Fruit fly (Drosophila melanogaster) whole organism, wandering third instar larva: ENCODE measurements around the gene prd1.
A peak's percentile ranks its signal among the peaks of the same experiment; 100 is the strongest.

Experiments used
- Abd-B ChIP-seq: fragments of >200 bp; optimal IDR thresholded peaks from 2 replicates; lab custom pipeline; 2017; ENCODE audit warnings: missing biosample characterization, missing genetic modification characterization
- CG32264 ChIP-seq: fragments of 200-800 bp; sonication (Bioruptor generic); optimal IDR thresholded peaks from 2 replicates; lab custom pipeline; 2016; ENCODE audit warnings: missing biosample characterization, missing genetic modification characterization
- CG9705 ChIP-seq: fragments of 200-800 bp; sonication (Bioruptor generic); optimal IDR thresholded peaks from 2 replicates; lab custom pipeline; 2018; ENCODE audit warnings: missing biosample characterization, mild to moderate bottlenecking, missing genetic modification characterization
- CrebA ChIP-seq: fragments of 200-800 bp; sonication (Bioruptor generic); optimal IDR thresholded peaks from 2 replicates; lab custom pipeline; 2016; ENCODE audit warnings: missing biosample characterization, mild to moderate bottlenecking, missing genetic modification characterization, borderline replicate concordance
- Dfd ChIP-seq: fragments of >200 bp; optimal IDR thresholded peaks from 2 replicates; lab custom pipeline; 2017; ENCODE audit warnings: missing biosample characterization, missing genetic modification characterization
- Dif ChIP-seq: fragments of 200-275, 200-300 bp; sonication (Bioruptor generic); optimal IDR thresholded peaks from 2 replicates; lab custom pipeline; 2018; ENCODE audit warnings: missing biosample characterization, missing genetic modification characterization; ENCODE audit not compliant: partially characterized antibody
- GATAd ChIP-seq: sonication (Bioruptor generic); optimal IDR thresholded peaks from 2 replicates; lab custom pipeline; 2016; ENCODE audit warnings: missing biosample characterization, missing genetic modification characterization
- Hnf4 ChIP-seq: fragments of 200-800 bp; sonication (Bioruptor generic); optimal IDR thresholded peaks from 2 replicates; lab custom pipeline; 2016; ENCODE audit warnings: missing biosample characterization, mild to moderate bottlenecking, missing genetic modification characterization
- Hr78 ChIP-seq: fragments of >200 bp; optimal IDR thresholded peaks from 2 replicates; lab custom pipeline; 2017; ENCODE audit warnings: missing biosample characterization, missing genetic modification characterization
- Jra ChIP-seq: sonication (Bioruptor generic); optimal IDR thresholded peaks from 2 replicates; lab custom pipeline; 2016; ENCODE audit warnings: missing biosample characterization, missing genetic modification characterization
- Mio ChIP-seq: sonication (Bioruptor generic); optimal IDR thresholded peaks from 2 replicates; lab custom pipeline; 2016; ENCODE audit warnings: missing biosample characterization, missing genetic modification characterization
- Myc ChIP-seq: fragments of >200 bp; optimal IDR thresholded peaks from 2 replicates; lab custom pipeline; 2017
- N ChIP-seq: fragments of >200 bp; optimal IDR thresholded peaks from 2 replicates; lab custom pipeline; 2018; ENCODE audit warnings: missing biosample characterization, missing external identifiers, missing genetic modification characterization
- OdsH ChIP-seq: fragments of 200-800 bp; sonication (Bioruptor generic); optimal IDR thresholded peaks from 2 replicates; lab custom pipeline; 2016; ENCODE audit warnings: missing biosample characterization, mild to moderate bottlenecking, missing genetic modification characterization
- Rel ChIP-seq, 2 experiments: fragments of 200-800 bp; sonication (Bioruptor generic) in 1 of 2; optimal IDR thresholded peaks; 2 replicates in 1 of 2; 3 replicates in 1 of 2; lab custom pipeline; 2016 to 2019; ENCODE audit warnings: mild to moderate bottlenecking in 2 of 2, missing biosample characterization in 2 of 2, missing genetic modification characterization in 2 of 2, moderate library complexity in 1 of 2
- Sp1 ChIP-seq: fragments of 200-800 bp; sonication (Bioruptor generic); optimal IDR thresholded peaks from 3 replicates; lab custom pipeline; 2019; ENCODE audit warnings: missing biosample characterization, mild to moderate bottlenecking, missing genetic modification characterization, moderate library complexity
- Vsx2 ChIP-seq: fragments of 200-300, 225-300 bp; sonication (Bioruptor generic); optimal IDR thresholded peaks from 2 replicates; lab custom pipeline; 2018; ENCODE audit warnings: missing biosample characterization, missing genetic modification characterization; ENCODE audit not compliant: partially characterized antibody
- br ChIP-seq: fragments of 200-800 bp; sonication (Bioruptor generic); optimal IDR thresholded peaks from 2 replicates; lab custom pipeline; 2016; ENCODE audit warnings: missing biosample characterization, missing genetic modification characterization
- dl ChIP-seq, 2 experiments: fragments of 175-275, 200-275 bp in 1 of 2; fragments of 200-275 bp in 1 of 2; sonication (Bioruptor generic); optimal IDR thresholded peaks; lab custom pipeline; 2018; ENCODE audit warnings: mild to moderate bottlenecking in 2 of 2, missing biosample characterization in 2 of 2, missing genetic modification characterization in 2 of 2, moderate library complexity in 2 of 2; ENCODE audit not compliant: partially characterized antibody in 2 of 2, insufficient read depth in 1 of 2
- dsf ChIP-seq: sonication (Bioruptor generic); optimal IDR thresholded peaks from 2 replicates; lab custom pipeline; 2016; ENCODE audit warnings: missing biosample characterization, missing genetic modification characterization, borderline replicate concordance
- ey ChIP-seq: fragments of 200-800 bp; sonication (Bioruptor generic); optimal IDR thresholded peaks from 2 replicates; lab custom pipeline; 2016; ENCODE audit warnings: missing biosample characterization, missing genetic modification characterization
- fru ChIP-seq: fragments of 200-800 bp; sonication (Bioruptor generic); optimal IDR thresholded peaks from 3 replicates; lab custom pipeline; 2016; ENCODE audit warnings: missing biosample characterization, mild to moderate bottlenecking, missing genetic modification characterization
- h ChIP-seq: fragments of 200-800 bp; sonication (Bioruptor generic); optimal IDR thresholded peaks from 3 replicates; lab custom pipeline; 2016; ENCODE audit warnings: missing biosample characterization, mild to moderate bottlenecking, missing genetic modification characterization
- jim ChIP-seq: fragments of 175-275, 200-325 bp; sonication (Bioruptor generic); optimal IDR thresholded peaks from 2 replicates; lab custom pipeline; 2016; ENCODE audit warnings: missing biosample characterization, mild to moderate bottlenecking, missing genetic modification characterization
- lola ChIP-seq: fragments of >200 bp; optimal IDR thresholded peaks from 2 replicates; lab custom pipeline; 2017; ENCODE audit warnings: missing biosample characterization, missing genetic modification characterization
- pan ChIP-seq: fragments of >200 bp; optimal IDR thresholded peaks from 2 replicates; lab custom pipeline; 2017
- sage ChIP-seq: fragments of 200-800 bp; sonication (Bioruptor generic); optimal IDR thresholded peaks from 2 replicates; lab custom pipeline; 2016; ENCODE audit warnings: missing biosample characterization, mild to moderate bottlenecking, missing genetic modification characterization
- sv ChIP-seq: fragments of 200-800 bp; sonication (Bioruptor generic); optimal IDR thresholded peaks from 3 replicates; lab custom pipeline; 2016; ENCODE audit warnings: missing biosample characterization, missing genetic modification characterization
- tai ChIP-seq: sonication (Bioruptor generic); optimal IDR thresholded peaks from 2 replicates; lab custom pipeline; 2016; ENCODE audit warnings: missing biosample characterization, missing genetic modification characterization
- usp ChIP-seq: fragments of >200 bp; optimal IDR thresholded peaks from 2 replicates; lab custom pipeline; 2017; ENCODE audit warnings: missing biosample characterization, missing genetic modification characterization

prd1 gene

DNA sequence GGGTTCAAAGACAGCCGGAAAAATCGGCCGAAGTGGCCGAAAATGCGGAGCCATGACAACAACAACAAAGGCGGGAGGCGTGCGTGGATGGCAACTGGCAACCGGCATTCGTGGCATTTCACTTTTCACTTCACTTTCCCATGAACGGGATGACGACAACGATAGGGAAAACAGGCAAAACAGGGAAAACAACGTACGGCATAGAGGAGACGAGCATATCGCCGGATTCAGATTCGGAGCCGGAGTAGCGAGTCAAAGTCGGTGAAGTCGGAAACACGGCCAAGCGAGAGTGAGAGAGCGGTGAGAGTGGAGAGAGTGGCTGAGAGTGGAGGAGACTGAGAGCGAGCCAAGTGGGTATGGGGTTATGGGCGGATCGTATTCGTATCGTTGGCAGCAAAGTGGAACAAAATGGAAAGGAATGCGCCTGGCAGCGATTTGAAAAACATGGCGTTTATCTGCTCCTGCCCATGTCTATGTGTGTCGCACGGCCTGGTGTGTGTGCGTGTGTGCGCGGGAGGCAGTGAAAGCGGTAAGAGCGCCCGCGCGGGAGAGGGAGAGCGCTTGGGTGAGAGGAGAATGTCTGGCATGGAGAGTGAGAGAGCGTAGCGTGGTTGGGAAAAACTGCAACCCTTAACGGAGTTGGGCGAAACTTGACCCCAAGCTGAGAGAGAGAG is 13.4 kb downstream of the prd1 start:
- peak; percentile 37 to 56 for TF ChIP-seq dl (GFP tag; optimal IDR thresholded peaks at IDR 0.05; lab: Kevin White, UChicago; ENCODE audit: insufficient read depth in 1 of 2, partially characterized antibody in 2 of 2)
- TF ChIP-seq sv (GFP tag; lab: Kevin White, UChicago): no peak
- TF ChIP-seq Sp1 (GFP tag; lab: Kevin White, UChicago): no peak
- TF ChIP-seq Dif (GFP tag; lab: Kevin White, UChicago): peak; percentile 5
- no peak for TF ChIP-seq Rel (GFP tag; optimal IDR thresholded peaks at IDR 0.05; lab: Kevin White, UChicago)
- TF ChIP-seq Rel (tag; optimal IDR thresholded peaks at IDR 0.05; lab: Kevin White, UChicago): no peak
- no peak for TF ChIP-seq usp (GFP tag; lab: Kevin White, UChicago)
- TF ChIP-seq Vsx2 (GFP tag; lab: Kevin White, UChicago): peak; percentile 9
- TF ChIP-seq Jra (GFP tag; lab: Kevin White, UChicago): no peak
- no peak for TF ChIP-seq fru (GFP tag; lab: Kevin White, UChicago)
- no peak for TF ChIP-seq jim

- TF ChIP-seq lola (GFP tag; lab: Kevin White, UChicago) (no peak), Jra (GFP tag; lab: Kevin White, UChicago) (no peak), dsf (GFP tag; lab: Kevin White, UChicago) (no peak), Vsx2 (GFP tag; lab: Kevin White, UChicago) (no peak), Dif (GFP tag; lab: Kevin White, UChicago) (no peak), br (no peak), Myc (no peak), jim (no peak), Hr78 (no peak), sage (GFP tag; lab: Kevin White, UChicago) (no peak), CrebA (GFP tag; lab: Kevin White, UChicago) (no peak), sv (GFP tag; lab: Kevin White, UChicago) (no peak), Mio (GFP tag; lab: Kevin White, UChicago) (no peak), Abd-B (GFP tag; lab: Kevin White, UChicago) (no peak), tai (no peak), fru (GFP tag; lab: Kevin White, UChicago) (no peak), dl (GFP tag; optimal IDR thresholded peaks at IDR 0.05; lab: Kevin White, UChicago; ENCODE audit: insufficient read depth in 1 of 2, partially characterized antibody in 2 of 2) (no peak), pan (lab: Kevin White, UChicago) (no peak), h (GFP tag; lab: Kevin White, UChicago) (no peak)
Measured at dm6 chr3R:11772181-11772827, 14.5 kb downstream of the prd1 start.

DNA sequence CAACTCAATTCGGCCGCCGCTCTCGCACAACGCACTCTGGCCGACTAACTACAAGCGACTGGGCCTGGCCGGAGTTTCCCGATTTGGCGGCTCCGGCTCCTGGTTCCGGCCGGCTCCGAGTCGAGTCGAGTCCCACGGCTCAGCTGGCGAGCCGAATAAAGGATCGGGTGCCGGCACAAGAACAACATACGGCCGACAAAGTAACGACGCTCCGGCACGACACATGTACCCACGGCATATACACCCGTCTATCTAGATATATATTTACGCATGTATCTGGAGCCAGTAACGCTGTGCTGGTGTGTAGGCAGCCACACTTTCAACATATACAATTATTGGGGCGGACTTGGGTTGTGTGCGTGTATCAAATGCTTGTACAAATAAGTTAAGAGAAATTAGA is 15.3 kb downstream of the prd1 start:
- TF ChIP-seq OdsH (GFP tag; lab: Kevin White, UChicago) (no peak), N (no peak)

dm6 chr3R:11770733-11771132 is 16.1 kb downstream of the prd1 start:
- TF ChIP-seq OdsH (GFP tag; lab: Kevin White, UChicago) (no peak), GATAd (GFP tag; lab: Kevin White, UChicago) (no peak), Abd-B (GFP tag; lab: Kevin White, UChicago) (no peak), ey (no peak), pan (lab: Kevin White, UChicago) (no peak), Dif (GFP tag; lab: Kevin White, UChicago) (no peak), CG9705 (GFP tag; lab: Kevin White, UChicago) (no peak), Rel (GFP tag; optimal IDR thresholded peaks at IDR 0.05; lab: Kevin White, UChicago) (no peak), Rel (tag; optimal IDR thresholded peaks at IDR 0.05; lab: Kevin White, UChicago) (no peak), CG32264 (GFP tag; lab: Kevin White, UChicago) (no peak), Dfd (GFP tag; lab: Kevin White, UChicago) (no peak), jim (no peak), Vsx2 (GFP tag; lab: Kevin White, UChicago) (no peak), Hnf4 (GFP tag; lab: Kevin White, UChicago) (no peak), h (GFP tag; lab: Kevin White, UChicago) (no peak), Hr78 (no peak), Mio (GFP tag; lab: Kevin White, UChicago) (no peak), Jra (GFP tag; lab: Kevin White, UChicago) (no peak)
- TF ChIP-seq, all 38 proteins: peak for 0
